Fruit fly (Drosophila melanogaster) whole organism, embryonic: Measurements from ENCODE around the gene CG31804.
A peak's percentile ranks its signal among the peaks of the same experiment; 100 is the strongest.

Source experiments
- Abd-B ChIP-seq: fragments of 200-800 bp; sonication (Bioruptor generic); optimal IDR thresholded peaks from 2 replicates; lab custom pipeline; 2018; ENCODE audit warnings: missing biosample characterization, mild to moderate bottlenecking, missing genetic modification characterization, moderate library complexity
- Atf-2 ChIP-seq: fragments of 200-800 bp; sonication (Bioruptor generic); optimal IDR thresholded peaks from 2 replicates; lab custom pipeline; 2016; ENCODE audit warnings: missing biosample characterization, missing genetic modification characterization
- CG10565 ChIP-seq: fragments of 200-800 bp; sonication (Bioruptor generic); optimal IDR thresholded peaks from 3 replicates; lab custom pipeline; 2016; ENCODE audit warnings: missing biosample characterization, mild to moderate bottlenecking, missing genetic modification characterization
- CG12155 ChIP-seq: fragments of 200-800 bp; sonication (Bioruptor generic); optimal IDR thresholded peaks from 3 replicates; lab custom pipeline; 2016; ENCODE audit warnings: missing biosample characterization, missing genetic modification characterization
- CG14441 ChIP-seq: fragments of 200-800 bp; sonication (Bioruptor generic); IDR thresholded peaks from 2 replicates; pipeline ENCODE4 v1.3.6; 2022; ENCODE audit warnings: missing biosample characterization, missing genetic modification characterization
- CG15514 ChIP-seq: fragments of 200-800 bp; sonication (Bioruptor generic); optimal IDR thresholded peaks from 3 replicates; lab custom pipeline; 2017; ENCODE audit warnings: missing biosample characterization, missing genetic modification characterization, mild to moderate bottlenecking, moderate library complexity, missing genetic modification reagents
- CG1602 ChIP-seq: fragments of 200-800 bp; sonication (Bioruptor generic); optimal IDR thresholded peaks from 3 replicates; lab custom pipeline; 2016; ENCODE audit warnings: missing biosample characterization, missing genetic modification characterization
- CG1832 ChIP-seq: fragments of 200-800 bp; sonication (Bioruptor generic); optimal IDR thresholded peaks from 2 replicates; lab custom pipeline; 2017; ENCODE audit warnings: missing biosample characterization, mild to moderate bottlenecking, missing genetic modification characterization, inconsistent platforms
- CG18599 ChIP-seq: fragments of 200-800 bp; sonication (Bioruptor generic); optimal IDR thresholded peaks from 3 replicates; lab custom pipeline; 2017; ENCODE audit warnings: missing biosample characterization, missing genetic modification characterization, mild to moderate bottlenecking, moderate library complexity, missing genetic modification reagents
- CG2875 ChIP-seq: fragments of 200-800 bp; sonication (Bioruptor generic); optimal IDR thresholded peaks from 2 replicates; lab custom pipeline; 2017; ENCODE audit warnings: missing biosample characterization, mild to moderate bottlenecking, missing genetic modification characterization, missing genetic modification reagents
- CG31224 ChIP-seq: fragments of 200-800 bp; sonication (Bioruptor generic); IDR thresholded peaks from 2 replicates; pipeline ENCODE4 v1.3.6; 2022; ENCODE audit warnings: missing biosample characterization, missing genetic modification characterization
- CG3163 ChIP-seq: fragments of 200-800 bp; sonication (Bioruptor generic); optimal IDR thresholded peaks from 3 replicates; lab custom pipeline; 2016; ENCODE audit warnings: missing biosample characterization, missing genetic modification characterization
- CG4360 ChIP-seq: fragments of 200-800 bp; sonication (Bioruptor generic); IDR thresholded peaks from 2 replicates; pipeline ENCODE4 v1.3.6; 2022; ENCODE audit warnings: missing biosample characterization, missing genetic modification characterization
- CG6175 ChIP-seq: fragments of 200-800 bp; sonication (Bioruptor generic); IDR thresholded peaks from 3 replicates; pipeline ENCODE4 v1.3.6; 2022; ENCODE audit warnings: missing biosample characterization, missing genetic modification characterization
- CG7987 ChIP-seq: fragments of 200-800 bp; sonication (Bioruptor generic); optimal IDR thresholded peaks from 2 replicates; lab custom pipeline; 2018; ENCODE audit warnings: missing biosample characterization, mild to moderate bottlenecking, missing genetic modification characterization, moderate library complexity
- CG8089 ChIP-seq: fragments of 200-800 bp; sonication (Bioruptor generic); optimal IDR thresholded peaks from 3 replicates; lab custom pipeline; 2016; ENCODE audit warnings: missing biosample characterization, missing genetic modification characterization
- CoRest ChIP-seq: fragments of 200-800 bp; sonication (Bioruptor generic); optimal IDR thresholded peaks from 3 replicates; lab custom pipeline; 2018; ENCODE audit warnings: missing biosample characterization, mild to moderate bottlenecking, missing genetic modification characterization, moderate library complexity
- Drgx ChIP-seq: fragments of 200-800 bp; sonication (Bioruptor generic); IDR thresholded peaks from 2 replicates; pipeline ENCODE4 v1.3.6; 2022; ENCODE audit warnings: missing biosample characterization, missing genetic modification characterization
- E2f1 ChIP-seq: fragments of 200-800 bp; sonication (Bioruptor generic); IDR thresholded peaks from 2 replicates; pipeline ENCODE4 v1.3.6; 2022; ENCODE audit warnings: missing biosample characterization, missing genetic modification characterization
- HLHmδ ChIP-seq: fragments of 200-800 bp; sonication (Bioruptor generic); optimal IDR thresholded peaks from 2 replicates; lab custom pipeline; 2018; ENCODE audit warnings: missing biosample characterization, mild to moderate bottlenecking, missing genetic modification characterization, moderate library complexity
- Hmr ChIP-seq: fragments of 200-800 bp; sonication (Bioruptor generic); optimal IDR thresholded peaks from 3 replicates; lab custom pipeline; 2017; ENCODE audit warnings: mild to moderate bottlenecking, missing biosample characterization, missing genetic modification reagents, missing genetic modification characterization
- Med ChIP-seq: fragments of 200-800 bp; sonication (Bioruptor generic); peaks from one replicate; lab custom pipeline; 2016; ENCODE audit warnings: missing biosample characterization, missing genetic modification characterization, mild to moderate bottlenecking, inconsistent platforms, moderate library complexity
- Optix ChIP-seq: fragments of 200-800 bp; sonication (Bioruptor generic); IDR thresholded peaks from 3 replicates; pipeline ENCODE4 v1.3.6; 2022; ENCODE audit warnings: missing biosample characterization, missing genetic modification characterization
- Taf1 ChIP-seq: fragments of 200-800 bp; sonication (Bioruptor generic); IDR thresholded peaks from 2 replicates; pipeline ENCODE4 v1.3.6; 2022; ENCODE audit warnings: missing biosample characterization, missing genetic modification characterization
- chif ChIP-seq, 2 experiments: fragments of 200-800 bp; sonication (Bioruptor generic); optimal IDR thresholded peaks; 3 replicates each; lab custom pipeline; 2016; ENCODE audit warnings: missing biosample characterization in 2 of 2, missing genetic modification characterization in 2 of 2
- ci ChIP-seq: fragments of 200-800 bp; sonication (Bioruptor generic); IDR thresholded peaks from 3 replicates; pipeline ENCODE4 v1.3.6; 2022; ENCODE audit warnings: missing biosample characterization, missing genetic modification characterization
- dysf ChIP-seq: fragments of 200-800 bp; sonication (Bioruptor generic); IDR thresholded peaks from 3 replicates; pipeline ENCODE4 v1.3.6; 2022; ENCODE audit warnings: missing biosample characterization, missing genetic modification characterization
- en ChIP-seq: fragments of 200-800 bp; sonication (Bioruptor generic); optimal IDR thresholded peaks from 2 replicates; lab custom pipeline; 2016; ENCODE audit warnings: missing biosample characterization, missing genetic modification characterization
- exex ChIP-seq: fragments of 200-800 bp; sonication (Bioruptor generic); optimal IDR thresholded peaks from 4 replicates; lab custom pipeline; 2018; ENCODE audit warnings: missing biosample characterization, mild to moderate bottlenecking, missing genetic modification characterization, moderate library complexity
- gem ChIP-seq: fragments of 200-800 bp; sonication (Bioruptor generic); optimal IDR thresholded peaks from 2 replicates; lab custom pipeline; 2019; ENCODE audit warnings: missing biosample characterization, mild to moderate bottlenecking, missing genetic modification characterization, moderate library complexity
- grau ChIP-seq: fragments of 200-800 bp; optimal IDR thresholded peaks from 3 replicates; lab custom pipeline; 2019; ENCODE audit warnings: missing biosample characterization, mild to moderate bottlenecking, missing genetic modification characterization, moderate library complexity
- grn ChIP-seq: fragments of 200-800 bp; sonication (Bioruptor generic); optimal IDR thresholded peaks from 3 replicates; lab custom pipeline; 2017; ENCODE audit warnings: missing biosample characterization, missing genetic modification characterization
- gt ChIP-seq: fragments of 200-800 bp; sonication (Bioruptor generic); IDR thresholded peaks from 2 replicates; pipeline ENCODE4 v1.3.6; 2022; ENCODE audit warnings: missing biosample characterization, missing genetic modification characterization
- hth ChIP-seq: fragments of >200 bp; optimal IDR thresholded peaks from 2 replicates; lab custom pipeline; 2017; ENCODE audit warnings: inconsistent platforms
- ken ChIP-seq: fragments of 200-800 bp; sonication (Bioruptor generic); IDR thresholded peaks from 3 replicates; pipeline ENCODE4 v1.3.6; 2022; ENCODE audit warnings: missing biosample characterization, missing genetic modification characterization
- lmd ChIP-seq: fragments of 200-800 bp; sonication (Bioruptor generic); IDR thresholded peaks from 2 replicates; pipeline ENCODE4 v1.3.6; 2022; ENCODE audit warnings: missing biosample characterization, missing genetic modification characterization
- mirr ChIP-seq: fragments of 200-800 bp; sonication (Bioruptor generic); optimal IDR thresholded peaks from 3 replicates; lab custom pipeline; 2018; ENCODE audit warnings: missing biosample characterization, mild to moderate bottlenecking, missing genetic modification characterization
- schlank ChIP-seq: fragments of 200-800 bp; sonication (Bioruptor generic); optimal IDR thresholded peaks from 2 replicates; lab custom pipeline; 2018; ENCODE audit warnings: missing biosample characterization, mild to moderate bottlenecking, missing genetic modification characterization
- sd ChIP-seq: fragments of 200-800 bp; sonication (Bioruptor generic); optimal IDR thresholded peaks from 3 replicates; lab custom pipeline; 2018; ENCODE audit warnings: missing biosample characterization, mild to moderate bottlenecking, missing genetic modification characterization, moderate library complexity
- slbo ChIP-seq: fragments of 200-800 bp; sonication (Bioruptor generic); IDR thresholded peaks from 2 replicates; pipeline ENCODE4 v1.3.6; 2022; ENCODE audit warnings: missing biosample characterization, missing genetic modification characterization
- stc ChIP-seq: fragments of 200-800 bp; sonication (Bioruptor generic); IDR thresholded peaks from 2 replicates; pipeline ENCODE4 v1.3.6; 2022; ENCODE audit warnings: missing biosample characterization, missing genetic modification characterization
- tio ChIP-seq: fragments of 200-800 bp; sonication (Bioruptor generic); optimal IDR thresholded peaks from 2 replicates; lab custom pipeline; 2017; ENCODE audit warnings: missing biosample characterization, missing genetic modification characterization, inconsistent platforms
- tll ChIP-seq, 2 experiments: fragments of 200-800 bp in 1 of 2; fragments of >200 bp in 1 of 2; sonication (Bioruptor generic) in 1 of 2; optimal IDR thresholded peaks; 2 replicates each; lab custom pipeline; 2017 to 2019; ENCODE audit warnings: missing biosample characterization in 2 of 2, missing genetic modification characterization in 2 of 2, mild to moderate bottlenecking in 1 of 2, moderate library complexity in 1 of 2
- tx ChIP-seq: fragments of 200-800 bp; sonication (Bioruptor generic); optimal IDR thresholded peaks from 2 replicates; lab custom pipeline; 2016; ENCODE audit warnings: missing biosample characterization, missing genetic modification characterization
- zen ChIP-seq: fragments of 200-800 bp; sonication (Bioruptor generic); optimal IDR thresholded peaks from 3 replicates; lab custom pipeline; 2018; ENCODE audit warnings: missing biosample characterization, mild to moderate bottlenecking, missing genetic modification characterization, moderate library complexity

The CG31804 gene

DNA sequence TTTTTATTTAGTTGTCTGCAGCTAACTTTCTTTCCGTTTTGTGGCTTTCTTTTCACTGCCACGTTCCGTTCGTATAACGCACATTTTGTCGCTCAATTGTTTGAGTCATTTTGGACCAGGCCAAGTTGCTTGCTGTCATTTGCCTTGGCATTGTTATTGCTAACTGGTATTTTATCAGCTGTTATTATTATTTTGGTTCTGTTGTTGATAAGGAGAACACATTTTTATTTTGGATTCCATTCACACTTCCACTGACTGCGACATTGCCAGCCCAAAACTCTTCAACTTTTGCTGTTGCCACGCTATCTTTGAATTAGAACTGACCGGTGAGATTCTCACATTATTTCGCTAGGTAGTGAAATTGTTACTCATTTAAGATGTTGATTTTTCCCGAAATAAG is 27.5 kb downstream of the CG31804 start:
- TF ChIP-seq Taf1 (GFP tag; lab: Robert Waterston, UW) (no peak), sd (tag; lab: Kevin White, UChicago) (peak; percentile 96), tio (GFP tag; lab: Kevin White, UChicago) (no peak), exex (tag; lab: Kevin White, UChicago) (peak; percentile 55), CG2875 (no peak), CG12155 (GFP tag; lab: Kevin White, UChicago) (no peak), Med (GFP tag; lab: Kevin White, UChicago) (peak; percentile 80), hth (lab: Kevin White, UChicago) (no peak), slbo (GFP tag; lab: Robert Waterston, UW) (no peak), CG18599 (GFP tag; lab: Kevin White, UChicago) (peak; percentile 6), zen (tag; lab: Kevin White, UChicago) (no peak), CG31224 (peak; percentile 20; the same call in 1 of the 2 replicates), lmd (no peak), mirr (GFP tag; lab: Kevin White, UChicago) (peak; percentile 59), Hmr (peak; percentile 28), tll (GFP tag; optimal IDR thresholded peaks at IDR 0.05; lab: Kevin White, UChicago) (no peak), CG14441 (GFP tag; lab: Robert Waterston, UW) (0 out of 2 replicates have a peak, but pooled peaks have one; percentile 23), en (GFP tag; lab: Kevin White, UChicago) (no peak)

dm6 chr2L:17394939-17395338 is 31.6 kb downstream of the CG31804 start:
- no peak for TF ChIP-seq Atf-2 (GFP tag; lab: Kevin White, UChicago)
- TF ChIP-seq grn (GFP tag; lab: Kevin White, UChicago) = peak; percentile 78
- TF ChIP-seq, all 482 proteins: peak for 1

DNA sequence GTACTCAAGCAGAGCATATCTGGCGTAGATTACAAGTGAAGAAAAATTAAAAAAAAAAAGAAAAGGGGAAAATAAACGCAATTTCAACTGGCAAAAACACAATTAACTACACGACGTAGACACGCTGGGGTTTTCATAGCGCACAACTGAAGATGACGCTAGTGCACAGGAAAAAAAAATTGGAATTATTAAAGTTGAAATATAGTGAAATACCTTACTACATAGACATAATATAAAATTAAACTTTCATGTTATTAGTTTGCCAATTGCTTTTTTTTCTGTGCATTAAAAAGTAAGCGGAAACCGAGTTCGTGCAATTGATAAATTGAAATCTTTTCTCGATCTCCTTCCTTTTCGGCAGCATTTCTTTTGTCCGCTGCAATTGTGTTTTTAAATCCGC is 34.1 kb downstream of the CG31804 start:
- 0 out of 2 replicates have a peak, but pooled peaks have one; percentile 6 for TF ChIP-seq Drgx (GFP tag; lab: Robert Waterston, UW)
- no peak for TF ChIP-seq CG3163 (GFP tag; lab: Kevin White, UChicago)
- TF ChIP-seq tx = no peak
- 0 out of 3 replicates have a peak, but pooled peaks have one; percentile 24 for TF ChIP-seq dysf (GFP tag; lab: Robert Waterston, UW)

DNA sequence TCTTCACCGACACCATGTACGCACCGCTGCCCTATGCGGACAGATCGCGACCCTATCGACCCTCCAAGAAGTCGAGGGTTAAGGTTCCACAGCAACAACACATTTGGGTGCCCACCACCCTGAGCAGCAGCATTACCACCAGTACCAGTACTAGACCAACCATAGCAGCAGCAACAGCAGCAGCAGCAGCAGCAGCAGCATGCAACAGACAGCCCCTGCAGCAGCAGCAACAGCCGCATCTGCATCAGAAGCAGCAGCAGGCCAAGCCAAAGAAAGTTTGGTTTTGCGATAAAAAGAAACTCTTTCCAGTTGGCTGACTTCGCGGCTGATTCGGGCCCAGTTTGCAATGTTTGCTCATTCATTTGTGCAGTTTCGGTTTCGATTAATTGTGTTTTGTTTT is 39.2 kb downstream of the CG31804 start:
- TF ChIP-seq Abd-B (GFP tag; lab: Kevin White, UChicago) (no peak), CG10565 (GFP tag; lab: Kevin White, UChicago) (no peak), ci (no peak), E2f1 (GFP tag; lab: Robert Waterston, UW) (no peak), CG7987 (GFP tag; lab: Kevin White, UChicago) (no peak), Optix (GFP tag; lab: Robert Waterston, UW) (0 out of 3 replicates have a peak, but pooled peaks have one; percentile 21), grn (GFP tag; lab: Kevin White, UChicago) (no peak), gem (tag; lab: Kevin White, UChicago) (no peak), stc (GFP tag; lab: Robert Waterston, UW) (no peak), CG6175 (0 out of 3 replicates have a peak, but pooled peaks have one; percentile 12)

DNA sequence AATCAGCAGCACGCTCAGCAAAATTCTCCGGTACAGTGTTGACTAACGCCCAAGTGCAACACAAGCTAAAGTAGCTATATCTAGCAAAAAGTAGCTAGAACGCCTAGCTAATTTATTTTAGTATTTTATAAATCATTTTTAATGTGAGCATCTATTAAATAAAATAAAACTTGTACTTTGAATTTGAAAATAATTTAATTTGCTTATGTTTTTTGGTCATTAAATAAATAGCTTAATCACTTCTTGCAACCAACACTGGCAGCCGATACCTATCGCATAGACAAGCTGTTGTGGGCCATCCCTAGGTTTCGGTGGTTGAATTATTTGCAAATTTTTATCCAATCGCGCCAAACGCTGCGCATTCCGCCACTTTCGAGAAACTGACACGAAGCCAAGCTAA is 47.1 kb downstream of the CG31804 start, which contains the start of the genes Polr2J and CG15141:
Polr2J (minus strand) TSS at position 49 of the 400 bp plus-strand sequence.
CG15141 (plus strand) TSS at position 284 of the 400 bp plus-strand sequence.
- peak; percentile 29 for TF ChIP-seq schlank (tag; lab: Kevin White, UChicago)
- TF ChIP-seq CG1602 (GFP tag; lab: Kevin White, UChicago) = peak; percentile 87
- peak; percentile 97 for TF ChIP-seq Med (GFP tag; lab: Kevin White, UChicago)
- TF ChIP-seq grau (tag; lab: Kevin White, UChicago) = peak; percentile 88
- peak; percentile 85 for TF ChIP-seq CG12155 (GFP tag; lab: Kevin White, UChicago)
- TF ChIP-seq HLHmδ (GFP tag; lab: Kevin White, UChicago) = no peak
- peak; percentile 91 for TF ChIP-seq ken (GFP tag; lab: Robert Waterston, UW)
- peak; percentile 78 for TF ChIP-seq CG15514 (GFP tag; lab: Kevin White, UChicago)
- no peak for TF ChIP-seq CG4360 (GFP tag; lab: Robert Waterston, UW)
- peak; percentile 56 for TF ChIP-seq CG8089 (GFP tag; lab: Kevin White, UChicago)
- peak; percentile 45 to 77 for TF ChIP-seq chif (GFP tag; optimal IDR thresholded peaks at IDR 0.05; lab: Kevin White, UChicago)
- peak; percentile 67; the same call in 1 of the 2 replicates for TF ChIP-seq gt
- TF ChIP-seq CoRest (tag; lab: Kevin White, UChicago) = peak; percentile 92
- no peak for TF ChIP-seq CG1832 (GFP tag; lab: Kevin White, UChicago)
